Worm (Caenorhabditis elegans) whole organism, midembryonic: ENCODE results near the gene F14D7.8.
"Not testable (repeated sequence)": the region's sequence is repeated elsewhere in the genome, so short reads cannot be mapped to it uniquely, and the experiment has no call there.

ENCODE experiments used
- T22C8.4 ChIP-seq: fragments of 200-800 bp; sonication (Bioruptor generic); IDR thresholded peaks from 2 replicates; pipeline ENCODE4 v1.3.6; 2022; ENCODE audit warnings: missing genetic modification characterization, missing compliant biosample characterization
- cog-1 ChIP-seq: sonication (generic microtip); optimal IDR thresholded peaks from 2 replicates; lab custom pipeline; 2016; ENCODE audit warnings: missing genetic modification characterization, missing compliant biosample characterization
- flt-1 ChIP-seq: fragments of 200-800 bp; sonication (Bioruptor generic); IDR thresholded peaks from 2 replicates; pipeline ENCODE4 v1.3.6; 2022; ENCODE audit warnings: missing genetic modification characterization, missing compliant biosample characterization
- klf-2 ChIP-seq: fragments of 200-800 bp; sonication (Bioruptor generic); conservative IDR thresholded peaks from 2 replicates; pipeline ENCODE4 v1.3.6; 2022; ENCODE audit warnings: missing genetic modification reagents, missing genetic modification characterization, missing compliant biosample characterization
- med-1 ChIP-seq: sonication (generic microtip); optimal IDR thresholded peaks from 2 replicates; lab custom pipeline; 2017; ENCODE audit warnings: missing genetic modification characterization, mild to moderate bottlenecking, missing compliant biosample characterization, antibody characterized with exemption, missing genetic modification reagents; ENCODE audit not compliant: insufficient read depth
- ref-1 ChIP-seq: fragments of 200-800 bp; sonication (Bioruptor generic); conservative IDR thresholded peaks from 2 replicates; pipeline ENCODE4 v1.3.6; 2022; ENCODE audit warnings: missing genetic modification reagents, missing genetic modification characterization, missing compliant biosample characterization
- tab-1 ChIP-seq: fragments of 200-800 bp; sonication (Bioruptor generic); IDR thresholded peaks from 2 replicates; pipeline ENCODE4 v1.3.6; 2022; ENCODE audit warnings: missing genetic modification characterization, missing compliant biosample characterization
- ztf-23 ChIP-seq: fragments of 200-800 bp; sonication (Bioruptor generic); IDR thresholded peaks from 2 replicates; pipeline ENCODE4 v1.3.6; 2022; ENCODE audit warnings: missing genetic modification reagents, missing genetic modification characterization, missing compliant biosample characterization
- ztf-29 ChIP-seq: fragments of 200-800 bp; sonication (Bioruptor generic); IDR thresholded peaks from 2 replicates; pipeline ENCODE4 v1.3.6; 2022; ENCODE audit warnings: missing genetic modification reagents, missing genetic modification characterization, missing compliant biosample characterization

Gene F14D7.8

DNA sequence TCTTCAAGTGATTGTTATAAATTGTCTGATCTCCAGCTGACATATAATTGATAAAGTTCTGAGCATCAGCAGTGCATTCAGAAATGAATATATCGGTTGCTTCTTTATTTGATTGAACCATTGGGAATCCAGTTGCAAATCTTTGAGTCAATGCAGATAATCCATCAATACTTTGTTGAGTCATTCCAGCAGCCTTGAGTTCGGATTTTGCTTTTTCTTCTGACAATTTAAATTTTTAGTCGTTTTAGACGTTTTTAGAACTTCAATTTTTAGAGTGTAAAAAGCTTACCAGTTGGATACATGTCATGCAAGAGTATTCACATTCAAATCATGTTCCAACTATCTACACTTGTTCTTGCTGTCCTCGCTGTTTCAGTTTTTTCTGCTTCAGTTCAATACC is 3.0 kb downstream of the F14D7.8 start, which contains the start of gene F14D7.14:
Gene F14D7.14 (plus strand): TSS at position 301 of the 400 bp plus-strand sequence.
- not testable (repeated sequence) for TF ChIP-seq klf-2, ztf-23, ref-1 (GFP tag; lab: Robert Waterston, UW)

DNA sequence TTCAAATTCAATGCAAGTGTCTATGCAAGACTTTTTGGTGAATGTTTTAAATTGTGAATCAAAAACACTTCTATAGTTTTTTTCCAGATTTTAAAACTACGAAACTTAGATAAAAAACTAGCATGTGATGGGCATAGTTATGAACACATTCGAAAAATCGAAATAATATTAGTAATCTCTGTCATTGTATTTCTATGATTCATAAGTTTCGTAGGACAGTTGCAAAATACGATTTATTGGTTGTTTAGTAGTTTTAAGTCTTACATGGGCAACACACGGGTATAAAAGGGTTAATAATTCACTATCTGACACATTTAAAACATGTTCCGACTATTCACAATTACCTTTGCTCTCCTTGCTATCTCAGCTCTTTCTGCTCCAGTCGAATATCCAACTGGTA is 4.4 kb downstream of the F14D7.8 start, which contains the start of gene spig-5:
Gene spig-5 (plus strand): TSS at position 301 of the 400 bp plus-strand sequence.
- not testable (repeated sequence) for TF ChIP-seq flt-1 (GFP tag; lab: Robert Waterston, UW); tab-1 (GFP tag; lab: Robert Waterston, UW); cog-1 (tag; lab: Kevin White, UChicago)

DNA sequence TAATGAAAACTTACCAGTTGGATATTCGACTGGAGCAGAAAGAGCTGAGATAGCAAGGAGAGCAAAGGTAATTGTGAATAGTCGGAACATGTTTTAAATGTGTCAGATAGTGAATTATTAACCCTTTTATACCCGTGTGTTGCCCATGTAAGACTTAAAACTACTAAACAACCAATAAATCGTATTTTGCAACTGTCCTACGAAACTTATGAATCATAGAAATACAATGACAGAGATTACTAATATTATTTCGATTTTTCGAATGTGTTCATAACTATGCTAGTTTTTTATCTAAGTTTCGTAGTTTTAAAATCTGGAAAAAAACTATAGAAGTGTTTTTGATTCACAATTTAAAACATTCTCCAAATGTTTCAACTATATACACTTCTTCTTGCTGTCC is 5.8 kb downstream of the F14D7.8 start, which contains the start of gene spig-4:
Gene spig-4 (minus strand): TSS at position 101 of the 400 bp plus-strand sequence.
- not testable (repeated sequence) for TF ChIP-seq cog-1 (tag; lab: Kevin White, UChicago); ztf-23 (GFP tag; lab: Robert Waterston, UW); flt-1 (GFP tag; lab: Robert Waterston, UW)

DNA sequence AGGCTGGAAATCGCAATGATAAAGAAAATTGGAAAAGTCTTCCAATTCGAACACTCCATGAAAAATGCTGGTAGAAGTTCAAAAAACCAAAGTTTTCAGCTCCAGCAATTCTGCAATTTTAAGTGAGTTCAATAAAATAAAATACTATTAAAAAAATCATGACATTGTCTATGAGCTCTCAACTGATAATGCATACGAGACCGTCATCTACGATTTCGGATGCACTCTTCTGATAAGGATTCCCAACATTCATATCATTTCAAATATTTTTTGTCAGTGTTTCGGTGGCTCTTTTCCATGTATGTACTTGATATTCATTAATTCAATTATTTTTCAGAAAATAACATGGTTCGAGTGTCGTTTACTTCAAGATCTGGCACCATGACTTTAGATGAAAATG is 11.5 kb downstream of the F14D7.8 start, which contains the start of gene F14D7.6:
Gene F14D7.6 (plus strand): TSS at position 338 of the 400 bp plus-strand sequence.
- TF ChIP-seq tab-1 (GFP tag; lab: Robert Waterston, UW) (no peak), klf-2 (GFP tag; lab: Robert Waterston, UW) (no peak), T22C8.4 (GFP tag; lab: Robert Waterston, UW) (no peak), ztf-29 (no peak), cog-1 (tag; lab: Kevin White, UChicago) (no peak), ztf-23 (GFP tag; lab: Robert Waterston, UW) (no peak), ref-1 (GFP tag; lab: Robert Waterston, UW) (no peak), flt-1 (GFP tag; lab: Robert Waterston, UW) (no peak), med-1 (GFP tag; lab: Kevin White, UChicago) (no peak)

DNA sequence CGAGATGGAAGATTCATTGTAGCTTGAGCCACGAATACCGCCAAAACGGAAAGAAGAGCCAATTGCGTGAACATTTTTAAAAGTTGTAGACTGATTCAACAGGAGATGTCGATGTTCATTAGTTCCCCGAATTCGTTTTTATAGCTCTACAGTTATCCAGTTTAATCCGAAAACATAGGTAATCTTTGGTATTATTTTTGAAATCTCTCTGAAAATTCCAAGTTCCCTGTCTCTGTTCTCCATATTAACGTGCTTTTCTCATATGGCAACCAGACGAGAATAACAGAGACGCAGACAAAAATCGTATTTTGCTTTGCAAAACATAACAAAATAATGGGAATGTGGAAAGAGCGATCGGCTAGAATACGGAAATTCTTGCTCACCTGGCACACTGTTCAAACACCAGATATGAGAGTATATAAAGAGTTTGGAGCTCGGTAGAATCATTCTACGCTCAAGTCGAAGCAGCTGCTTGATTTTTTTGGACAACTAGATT is 13.0 kb downstream of the F14D7.8 start, which contains the start of the genes spig-3 and F14D7.12:
Gene spig-3 (minus strand): TSS at position 101 of the 496 bp plus-strand sequence.
Gene F14D7.12 (plus strand): TSS at position 446 of the 496 bp plus-strand sequence.
- TF ChIP-seq flt-1 (GFP tag; lab: Robert Waterston, UW), result no peak
- no peak for TF ChIP-seq T22C8.4 (GFP tag; lab: Robert Waterston, UW)
- no peak for TF ChIP-seq ref-1 (GFP tag; lab: Robert Waterston, UW)
- TF ChIP-seq cog-1 (tag; lab: Kevin White, UChicago), result no peak
- no peak for TF ChIP-seq ztf-29
- TF ChIP-seq tab-1 (GFP tag; lab: Robert Waterston, UW), result no peak
- TF ChIP-seq ztf-23 (GFP tag; lab: Robert Waterston, UW), result no peak
- TF ChIP-seq med-1 (GFP tag; lab: Kevin White, UChicago), result no peak
- TF ChIP-seq klf-2 (GFP tag; lab: Robert Waterston, UW), result no peak

DNA sequence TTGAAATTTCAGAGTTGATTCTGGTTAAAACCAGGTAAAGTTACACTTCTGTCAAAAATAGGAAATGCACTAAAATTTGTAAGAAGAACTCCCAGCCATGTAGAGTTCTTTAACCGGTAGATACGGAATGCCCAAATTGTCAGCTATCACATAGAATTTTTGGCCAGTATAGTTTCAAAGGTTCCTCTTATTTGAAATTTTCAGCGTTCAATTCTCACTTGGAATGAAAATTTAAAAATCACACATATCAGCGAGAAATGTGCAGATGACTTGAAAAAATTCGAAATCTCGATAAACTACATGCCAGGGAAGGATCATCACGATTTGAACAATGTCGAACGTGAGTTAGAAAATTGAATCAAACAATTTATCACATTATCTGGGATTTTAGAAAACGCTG is 16.1 kb downstream of the F14D7.8 start, which contains the start of gene F14D7.3:
Gene F14D7.3 (plus strand): TSS at position 301 of the 400 bp plus-strand sequence.
- TF ChIP-seq ztf-29 (no peak), klf-2 (GFP tag; lab: Robert Waterston, UW) (no peak), cog-1 (tag; lab: Kevin White, UChicago) (no peak), T22C8.4 (GFP tag; lab: Robert Waterston, UW) (no peak), flt-1 (GFP tag; lab: Robert Waterston, UW) (no peak), ztf-23 (GFP tag; lab: Robert Waterston, UW) (no peak), tab-1 (GFP tag; lab: Robert Waterston, UW) (no peak), med-1 (GFP tag; lab: Kevin White, UChicago) (no peak), ref-1 (GFP tag; lab: Robert Waterston, UW) (no peak)

DNA sequence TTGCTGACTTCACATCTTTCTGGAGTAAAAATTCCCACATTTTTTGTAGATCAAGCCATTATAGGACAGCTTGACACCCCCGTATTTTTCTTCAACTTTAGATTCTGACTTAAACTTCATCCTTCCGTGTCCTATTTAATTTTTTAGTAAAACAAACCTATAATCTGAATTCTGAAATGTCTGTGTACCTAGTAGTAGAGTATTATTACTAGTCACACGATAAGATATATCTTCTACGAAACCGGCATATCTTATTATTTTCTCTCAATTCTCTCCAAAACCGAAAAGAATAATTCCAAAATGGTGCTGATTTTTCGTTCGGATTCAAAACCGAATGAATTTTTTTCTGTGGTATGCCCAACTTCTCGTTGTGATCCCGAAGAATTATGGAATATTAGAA is 18.2 kb downstream of the F14D7.8 start, which contains the start of gene F14D7.9:
Gene F14D7.9 (plus strand): TSS at position 301 of the 400 bp plus-strand sequence.
- TF ChIP-seq ztf-29, result no peak
- TF ChIP-seq med-1 (GFP tag; lab: Kevin White, UChicago), result no peak
- no peak for TF ChIP-seq tab-1 (GFP tag; lab: Robert Waterston, UW)
- no peak for TF ChIP-seq klf-2 (GFP tag; lab: Robert Waterston, UW)

DNA sequence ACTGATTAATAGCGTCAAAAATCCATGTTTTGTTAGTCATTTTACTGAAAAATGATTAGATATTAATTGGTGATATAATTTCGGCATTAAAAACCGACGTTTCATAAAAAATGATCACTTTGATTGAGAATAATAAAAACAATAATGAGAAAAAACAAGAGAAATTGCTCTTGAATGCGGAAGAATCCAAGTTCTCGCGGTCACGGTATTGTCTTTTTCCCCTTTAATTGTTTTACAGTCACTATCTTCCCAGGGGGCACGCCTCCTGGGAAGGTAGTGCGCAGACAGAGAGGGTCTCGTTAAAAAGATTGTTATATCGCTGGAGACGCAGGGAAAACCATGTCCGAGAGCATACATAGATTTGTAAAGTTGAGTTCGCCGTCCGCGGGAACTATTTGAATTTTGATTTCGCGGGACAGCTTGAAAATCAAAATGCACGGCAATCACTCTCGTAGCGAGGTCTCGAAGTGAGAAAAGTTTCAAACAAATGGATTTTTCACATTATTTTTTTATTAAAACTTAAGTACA is 18.9 kb downstream of the F14D7.8 start, which contains the start of gene F14D7.2:
Gene F14D7.2 (minus strand): TSS at position 51 of the 528 bp plus-strand sequence.
- no peak for TF ChIP-seq T22C8.4 (GFP tag; lab: Robert Waterston, UW)
- no peak for TF ChIP-seq cog-1 (tag; lab: Kevin White, UChicago)
- no peak for TF ChIP-seq med-1 (GFP tag; lab: Kevin White, UChicago)
- no peak for TF ChIP-seq ref-1 (GFP tag; lab: Robert Waterston, UW)
- no peak for TF ChIP-seq ztf-23 (GFP tag; lab: Robert Waterston, UW)
- no peak for TF ChIP-seq tab-1 (GFP tag; lab: Robert Waterston, UW)
- no peak for TF ChIP-seq klf-2 (GFP tag; lab: Robert Waterston, UW)
- no peak for TF ChIP-seq ztf-29
- TF ChIP-seq flt-1 (GFP tag; lab: Robert Waterston, UW), result no peak

DNA sequence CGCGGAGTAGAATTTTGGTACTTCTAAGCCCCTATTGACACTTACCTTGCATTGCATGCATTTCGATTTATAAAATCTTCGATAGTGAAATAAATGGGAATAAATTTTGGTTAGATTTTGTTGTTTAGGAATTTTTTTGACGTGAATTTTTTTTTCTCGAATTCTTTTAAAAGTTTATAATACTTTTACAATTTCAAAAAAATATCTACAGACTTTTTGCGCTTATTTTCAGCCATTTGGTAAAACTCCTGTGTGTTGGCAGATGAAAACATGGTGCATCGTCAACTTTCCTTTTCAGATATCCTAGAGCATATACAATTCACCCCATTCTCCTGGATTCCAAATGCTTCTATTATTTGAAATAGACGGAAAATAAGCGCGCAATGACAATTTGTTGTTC is 22.0 kb downstream of the F14D7.8 start, which contains the start of gene F14D7.18:
Gene F14D7.18 (minus strand): TSS at position 101 of the 400 bp plus-strand sequence.
- no peak for TF ChIP-seq ztf-29
- TF ChIP-seq ztf-23 (GFP tag; lab: Robert Waterston, UW), result no peak
- TF ChIP-seq cog-1 (tag; lab: Kevin White, UChicago), result no peak
- TF ChIP-seq klf-2 (GFP tag; lab: Robert Waterston, UW), result no peak
- TF ChIP-seq flt-1 (GFP tag; lab: Robert Waterston, UW), result no peak
- no peak for TF ChIP-seq tab-1 (GFP tag; lab: Robert Waterston, UW)
- TF ChIP-seq T22C8.4 (GFP tag; lab: Robert Waterston, UW), result no peak
- no peak for TF ChIP-seq ref-1 (GFP tag; lab: Robert Waterston, UW)
- no peak for TF ChIP-seq med-1 (GFP tag; lab: Kevin White, UChicago)
